Worm (Caenorhabditis elegans): Measurements from ENCODE around the gene cri-3.
A peak's percentile ranks its signal among the peaks of the same experiment; 100 is the strongest.

ce11 chrIII:3404354-3404913 lies 8.3 kb downstream of the cri-3 start, which contains the start of the genes npp-9 and F59A2.5:
- no peak for TF ChIP-seq ztf-3 (GFP tag; optimal IDR thresholded peaks at IDR 0.05)
- TF ChIP-seq nhr-90 (tag; optimal IDR thresholded peaks at IDR 0.05), result no peak
- TF ChIP-seq snpc-4 (GFP tag; optimal IDR thresholded peaks at IDR 0.05), result no peak
- peak in 1 of 4 experiments; percentile 3 for TF ChIP-seq snpc-4 (tag; optimal IDR thresholded peaks at IDR 0.05)
- TF ChIP-seq let-526 (GFP tag; IDR thresholded peaks at IDR 0.05), result no peak
- TF ChIP-seq Y53G8AR.9 (GFP tag; conservative IDR thresholded peaks at IDR 0.05), result no peak
- TF ChIP-seq mxl-1 (tag; optimal IDR thresholded peaks at IDR 0.05), result no peak
- no peak for TF ChIP-seq lin-40 (tag; optimal IDR thresholded peaks at IDR 0.05)
- TF ChIP-seq K12H6.12 (tag; optimal IDR thresholded peaks at IDR 0.05), result no peak
- TF ChIP-seq lsl-1 (GFP tag; optimal IDR thresholded peaks at IDR 0.05), result peak; percentile 77
- no peak for TF ChIP-seq unc-62 (GFP tag; optimal IDR thresholded peaks at IDR 0.05)
- no peak for TF ChIP-seq rpc-1 (optimal IDR thresholded peaks at IDR 0.05)
- no peak for TF ChIP-seq rpc-1 (tag; optimal IDR thresholded peaks at IDR 0.05)
- TF ChIP-seq bed-1 (GFP tag; IDR thresholded peaks at IDR 0.05), result no peak
